Fruit fly (Drosophila melanogaster) whole organism, embryonic: ENCODE data around the gene NdufA3.

Experiments
- BtbVII ChIP-seq: fragments of 200-800 bp; sonication (Bioruptor generic); optimal IDR thresholded peaks from 3 replicates; lab custom pipeline; 2017; ENCODE audit warnings: missing biosample characterization, mild to moderate bottlenecking, missing genetic modification characterization
- CG11456 ChIP-seq: fragments of 200-800 bp; sonication (Bioruptor generic); IDR thresholded peaks from 3 replicates; pipeline ENCODE4 v1.3.6; 2022; ENCODE audit warnings: missing biosample characterization, missing genetic modification characterization
- CG11504 ChIP-seq: fragments of 200-800 bp; sonication (Bioruptor generic); optimal IDR thresholded peaks from 3 replicates; lab custom pipeline; 2019; ENCODE audit warnings: missing biosample characterization, mild to moderate bottlenecking, missing genetic modification characterization, moderate library complexity
- CG11696 ChIP-seq: fragments of 200-800 bp; sonication (Bioruptor generic); IDR thresholded peaks from 2 replicates; pipeline ENCODE4 v1.3.6; 2022; ENCODE audit warnings: missing biosample characterization, missing genetic modification characterization
- CG12104 ChIP-seq: fragments of 200-800 bp; sonication (Bioruptor generic); optimal IDR thresholded peaks from 3 replicates; lab custom pipeline; 2016; ENCODE audit warnings: missing biosample characterization, missing genetic modification characterization
- CG1233 ChIP-seq: fragments of 200-800 bp; sonication (Bioruptor generic); optimal IDR thresholded peaks from 4 replicates; lab custom pipeline; 2018; ENCODE audit warnings: missing biosample characterization, mild to moderate bottlenecking, missing genetic modification characterization
- CG13123 ChIP-seq: fragments of 200-800 bp; sonication (Bioruptor generic); optimal IDR thresholded peaks from 2 replicates; lab custom pipeline; 2016; ENCODE audit warnings: missing biosample characterization, missing genetic modification characterization
- CG13296 ChIP-seq: fragments of 200-800 bp; sonication (Bioruptor generic); optimal IDR thresholded peaks from 3 replicates; lab custom pipeline; 2018; ENCODE audit warnings: missing biosample characterization, mild to moderate bottlenecking, missing genetic modification characterization
- CG13894 ChIP-seq: fragments of 200-800 bp; sonication (Bioruptor generic); optimal IDR thresholded peaks from 3 replicates; lab custom pipeline; 2018; ENCODE audit warnings: missing biosample characterization, mild to moderate bottlenecking, missing genetic modification characterization, moderate library complexity
- CG14667 ChIP-seq: fragments of 200-800 bp; sonication (Bioruptor generic); IDR thresholded peaks from 2 replicates; pipeline ENCODE4 v1.3.6; 2022; ENCODE audit warnings: missing biosample characterization, missing genetic modification characterization
- CG14710 ChIP-seq: fragments of 200-800 bp; sonication (Bioruptor generic); optimal IDR thresholded peaks from 3 replicates; lab custom pipeline; 2019; ENCODE audit warnings: missing biosample characterization, mild to moderate bottlenecking, missing genetic modification characterization, moderate library complexity
- CG14860 ChIP-seq: fragments of 200-800 bp; sonication (Bioruptor generic); IDR thresholded peaks from 3 replicates; pipeline ENCODE4 v1.3.6; 2022; ENCODE audit warnings: missing biosample characterization, missing genetic modification characterization; ENCODE audit not compliant: partially characterized antibody
- CG17802 ChIP-seq: fragments of 200-800 bp; sonication (Bioruptor generic); optimal IDR thresholded peaks from 2 replicates; lab custom pipeline; 2018; ENCODE audit warnings: missing biosample characterization, mild to moderate bottlenecking, missing genetic modification characterization, moderate library complexity
- CG18011 ChIP-seq: fragments of 200-800 bp; sonication (Bioruptor generic); optimal IDR thresholded peaks from 2 replicates; lab custom pipeline; 2017; ENCODE audit warnings: missing biosample characterization, missing genetic modification characterization, mild to moderate bottlenecking, moderate library complexity, missing genotype
- CG33557 ChIP-seq: fragments of 200-800 bp; sonication (Bioruptor generic); optimal IDR thresholded peaks from 2 replicates; lab custom pipeline; 2019; ENCODE audit warnings: missing biosample characterization, mild to moderate bottlenecking, missing genetic modification characterization, moderate library complexity
- CG4730 ChIP-seq: fragments of 200-800 bp; sonication (Bioruptor generic); IDR thresholded peaks from 2 replicates; pipeline ENCODE4 v1.3.6; 2022; ENCODE audit warnings: missing biosample characterization, missing genetic modification characterization
- CG5180 ChIP-seq: fragments of 200-800 bp; sonication (Bioruptor generic); optimal IDR thresholded peaks from 3 replicates; lab custom pipeline; 2017; ENCODE audit warnings: missing biosample characterization, missing genetic modification characterization, mild to moderate bottlenecking, moderate library complexity, missing genetic modification reagents
- CG6254 ChIP-seq: fragments of 200-800 bp; sonication (Bioruptor generic); optimal IDR thresholded peaks from 3 replicates; lab custom pipeline; 2017; ENCODE audit warnings: mild to moderate bottlenecking, missing biosample characterization, missing genetic modification reagents, missing genetic modification characterization
- CG6272 ChIP-seq: fragments of 200-800 bp; sonication (Bioruptor generic); IDR thresholded peaks from 2 replicates; pipeline ENCODE4 v1.3.6; 2022; ENCODE audit warnings: missing biosample characterization, missing genetic modification characterization
- CG6689 ChIP-seq: fragments of 200-800 bp; sonication (Bioruptor generic); IDR thresholded peaks from 2 replicates; pipeline ENCODE4 v1.3.6; 2022; ENCODE audit warnings: missing biosample characterization, missing genetic modification characterization
- CG7556 ChIP-seq: fragments of 200-800 bp; sonication (Bioruptor generic); optimal IDR thresholded peaks from 2 replicates; lab custom pipeline; 2017; ENCODE audit warnings: missing biosample characterization, mild to moderate bottlenecking, missing genetic modification characterization
- CG8290 ChIP-seq, 3 experiments: fragments of 200-800 bp; sonication (Bioruptor generic); optimal IDR thresholded peaks; 2 replicates each; lab custom pipeline; 2016 to 2019; ENCODE audit warnings: missing biosample characterization in 3 of 3, missing genetic modification characterization in 3 of 3, mild to moderate bottlenecking in 2 of 3, moderate library complexity in 1 of 3
- CG8359 ChIP-seq: fragments of 200-800 bp; sonication (Bioruptor generic); optimal IDR thresholded peaks from 2 replicates; lab custom pipeline; 2017; ENCODE audit warnings: missing biosample characterization, mild to moderate bottlenecking, missing genetic modification characterization, borderline replicate concordance
- CTCF ChIP-seq: fragments of 200-800 bp; sonication (Bioruptor generic); optimal IDR thresholded peaks from 2 replicates; lab custom pipeline; 2017; ENCODE audit warnings: missing biosample characterization, mild to moderate bottlenecking, missing genetic modification characterization, moderate library complexity
- CkIIα-i1 ChIP-seq: fragments of 200-800 bp; sonication (Bioruptor generic); IDR thresholded peaks from 2 replicates; pipeline ENCODE4 v1.3.6; 2022; ENCODE audit warnings: missing biosample characterization, missing genetic modification characterization
- Dip2 ChIP-seq: fragments of 200-800 bp; sonication (Bioruptor generic); IDR thresholded peaks from 2 replicates; pipeline ENCODE4 v1.3.6; 2022; ENCODE audit warnings: missing biosample characterization, missing genetic modification characterization
- Gsc ChIP-seq: fragments of 200-800 bp; sonication (Bioruptor generic); IDR thresholded peaks from 2 replicates; pipeline ENCODE4 v1.3.6; 2022; ENCODE audit warnings: missing biosample characterization, missing genetic modification characterization
- HLH4C ChIP-seq: fragments of 200-800 bp; sonication (Bioruptor generic); IDR thresholded peaks from 3 replicates; pipeline ENCODE4 v1.3.6; 2022; ENCODE audit warnings: missing biosample characterization, missing genetic modification characterization; ENCODE audit not compliant: partially characterized antibody
- Lhr ChIP-seq: fragments of 200-800 bp; sonication (Bioruptor generic); optimal IDR thresholded peaks from 3 replicates; lab custom pipeline; 2017; ENCODE audit warnings: mild to moderate bottlenecking, missing biosample characterization, missing genetic modification reagents, missing genetic modification characterization
- Six4 ChIP-seq: fragments of 200-800 bp; sonication (Bioruptor generic); optimal IDR thresholded peaks from 2 replicates; lab custom pipeline; 2016; ENCODE audit warnings: missing biosample characterization, missing genetic modification characterization
- Sry-β ChIP-seq: fragments of 200-800 bp; sonication (Bioruptor generic); optimal IDR thresholded peaks from 2 replicates; lab custom pipeline; 2018; ENCODE audit warnings: missing biosample characterization, mild to moderate bottlenecking, missing genetic modification characterization, moderate library complexity
- ac ChIP-seq: fragments of 200-800 bp; sonication (Bioruptor generic); optimal IDR thresholded peaks from 3 replicates; lab custom pipeline; 2017; ENCODE audit warnings: missing biosample characterization, mild to moderate bottlenecking, missing genetic modification characterization
- caup ChIP-seq: fragments of 200-800 bp; sonication (Bioruptor generic); optimal IDR thresholded peaks from 3 replicates; lab custom pipeline; 2017; ENCODE audit warnings: missing biosample characterization, mild to moderate bottlenecking, missing genetic modification characterization, moderate library complexity; ENCODE audit not compliant: severe bottlenecking
- croc ChIP-seq: fragments of 200-800 bp; sonication (Bioruptor generic); conservative IDR thresholded peaks from 3 replicates; pipeline ENCODE4 v1.3.6; 2022; ENCODE audit warnings: missing biosample characterization, missing genetic modification characterization
- da ChIP-seq: fragments of 200-800 bp; sonication (Bioruptor generic); optimal IDR thresholded peaks from 2 replicates; lab custom pipeline; 2016; ENCODE audit warnings: missing biosample characterization, missing genetic modification characterization
- ewg ChIP-seq: fragments of 200-800 bp; sonication (Bioruptor generic); optimal IDR thresholded peaks from 3 replicates; lab custom pipeline; 2017; ENCODE audit warnings: mild to moderate bottlenecking, missing biosample characterization, missing genetic modification reagents, missing genetic modification characterization
- gce ChIP-seq: fragments of 200-800 bp; sonication (Bioruptor generic); IDR thresholded peaks from 3 replicates; pipeline ENCODE4 v1.3.6; 2022; ENCODE audit warnings: missing biosample characterization, missing genetic modification characterization
- gcm2 ChIP-seq: fragments of 200-800 bp; sonication (Bioruptor generic); optimal IDR thresholded peaks from 2 replicates; lab custom pipeline; 2016; ENCODE audit warnings: missing biosample characterization, missing genetic modification characterization
- hbn ChIP-seq: fragments of 200-800 bp; sonication (Bioruptor generic); IDR thresholded peaks from 2 replicates; pipeline ENCODE4 v1.3.6; 2022; ENCODE audit warnings: missing biosample characterization, missing genetic modification characterization; ENCODE audit not compliant: partially characterized antibody
- jumu ChIP-seq: fragments of 200-800 bp; sonication (Bioruptor generic); optimal IDR thresholded peaks from 3 replicates; lab custom pipeline; 2016; ENCODE audit warnings: missing biosample characterization, missing genetic modification characterization
- klu ChIP-seq: fragments of 200-800 bp; sonication (Bioruptor generic); IDR thresholded peaks from 2 replicates; pipeline ENCODE4 v1.3.6; 2022; ENCODE audit warnings: missing biosample characterization, missing genetic modification characterization
- lola ChIP-seq, 3 experiments: fragments of >200 bp in 2 of 3; fragments of 200-800 bp in 1 of 3; sonication (Bioruptor generic) in 1 of 3; optimal IDR thresholded peaks; 2 replicates each; lab custom pipeline; 2017 to 2019; ENCODE audit warnings: missing biosample characterization in 3 of 3, missing genetic modification characterization in 3 of 3, mild to moderate bottlenecking in 1 of 3, moderate library complexity in 1 of 3
- maf-S ChIP-seq: fragments of 200-800 bp; sonication (Bioruptor generic); optimal IDR thresholded peaks from 2 replicates; lab custom pipeline; 2016; ENCODE audit warnings: missing biosample characterization, missing genetic modification characterization
- pum ChIP-seq: fragments of 200-800 bp; sonication (Bioruptor generic); optimal IDR thresholded peaks from 2 replicates; lab custom pipeline; 2016; ENCODE audit warnings: missing biosample characterization, missing genetic modification characterization
- sqz ChIP-seq: fragments of 200-800 bp; sonication (Bioruptor generic); optimal IDR thresholded peaks from 3 replicates; lab custom pipeline; 2018; ENCODE audit warnings: missing biosample characterization, mild to moderate bottlenecking, missing genetic modification characterization
- tin ChIP-seq: fragments of 200-800 bp; sonication (Bioruptor generic); optimal IDR thresholded peaks from 3 replicates; lab custom pipeline; 2016; ENCODE audit warnings: missing biosample characterization, missing genetic modification characterization
- tup ChIP-seq: fragments of 200-800 bp; sonication (Bioruptor generic); optimal IDR thresholded peaks from 2 replicates; lab custom pipeline; 2016; ENCODE audit warnings: missing biosample characterization, mild to moderate bottlenecking, missing genetic modification characterization, moderate library complexity
- unpg ChIP-seq: fragments of 200-800 bp; sonication (Bioruptor generic); optimal IDR thresholded peaks from 3 replicates; lab custom pipeline; 2018; ENCODE audit warnings: missing biosample characterization, mild to moderate bottlenecking, missing genetic modification characterization, moderate library complexity
- vfl ChIP-seq: fragments of 200-800 bp; sonication (Bioruptor generic); optimal IDR thresholded peaks from 2 replicates; lab custom pipeline; 2016; ENCODE audit warnings: missing biosample characterization, missing genetic modification characterization
- vnd ChIP-seq: fragments of 200-800 bp; sonication (Bioruptor generic); IDR thresholded peaks from 3 replicates; pipeline ENCODE4 v1.3.6; 2022; ENCODE audit warnings: missing biosample characterization, missing genetic modification characterization; ENCODE audit not compliant: partially characterized antibody

The NdufA3 gene

dm6 chrX:9155134-9155533 is 4.7 kb downstream of the NdufA3 start (continued):
- TF ChIP-seq CG13894 (tag; lab: Kevin White, UChicago) (no peak), Gsc (GFP tag; lab: Robert Waterston, UW) (no peak), Sry-β (GFP tag; lab: Kevin White, UChicago) (no peak), CG7556 (peak; percentile 61), ac (no peak), CG18011 (no peak), CG14710 (tag; lab: Kevin White, UChicago) (peak; percentile 73), maf-S (GFP tag; lab: Kevin White, UChicago) (no peak), da (GFP tag; lab: Kevin White, UChicago) (no peak), Dip2 (GFP tag; lab: Robert Waterston, UW) (no peak), CG14860 (GFP tag; lab: Robert Waterston, UW) (no peak), CG12104 (GFP tag; lab: Kevin White, UChicago) (peak; percentile 59), CG11504 (tag; lab: Kevin White, UChicago) (peak; percentile 72), Six4 (GFP tag; lab: Kevin White, UChicago) (peak; percentile 38), CG11456 (GFP tag; lab: Robert Waterston, UW) (no peak), lola (GFP tag; optimal IDR thresholded peaks at IDR 0.05; lab: Kevin White, UChicago) (peak in 1 of 3 experiments; percentile 62), CG33557 (GFP tag; lab: Kevin White, UChicago) (peak; percentile 54), CG6254 (GFP tag; lab: Kevin White, UChicago) (peak; percentile 55), hbn (GFP tag; lab: Robert Waterston, UW) (no peak), CG13123 (no peak), caup (GFP tag; lab: Kevin White, UChicago) (peak; percentile 44), BtbVII (GFP tag; lab: Kevin White, UChicago) (peak; percentile 31), CG11696 (GFP tag; lab: Robert Waterston, UW) (no peak), tup (GFP tag; lab: Kevin White, UChicago) (no peak), tin (peak; percentile 69), sqz (GFP tag; lab: Kevin White, UChicago) (no peak), CG4730 (GFP tag; lab: Robert Waterston, UW) (no peak), Lhr (GFP tag; lab: Kevin White, UChicago) (no peak), klu (GFP tag; lab: Robert Waterston, UW) (no peak), HLH4C (GFP tag; lab: Robert Waterston, UW) (no peak), gcm2 (GFP tag; lab: Kevin White, UChicago) (no peak), vfl (GFP tag; lab: Kevin White, UChicago) (no peak), CG17802 (tag; lab: Kevin White, UChicago) (no peak), CG6689 (GFP tag; lab: Robert Waterston, UW) (no peak; the same call in none of the 2 replicates), ewg (no peak), gce (GFP tag; lab: Robert Waterston, UW) (no peak), pum (no peak), CkIIα-i1 (GFP tag; lab: Robert Waterston, UW) (no peak), unpg (GFP tag; lab: Kevin White, UChicago) (peak; percentile 55), CG8359 (GFP tag; lab: Kevin White, UChicago) (peak; percentile 25), jumu (GFP tag; lab: Kevin White, UChicago) (peak; percentile 3), CG1233 (GFP tag; lab: Kevin White, UChicago) (peak; percentile 40), CG8290 (GFP tag; optimal IDR thresholded peaks at IDR 0.05; lab: Kevin White, UChicago) (no peak), CG8290 (tag; optimal IDR thresholded peaks at IDR 0.05; lab: Kevin White, UChicago) (no peak), vnd (GFP tag; lab: Robert Waterston, UW) (no peak), CG6272 (GFP tag; lab: Robert Waterston, UW) (no peak), CG13296 (peak; percentile 62), croc (no peak), CTCF (GFP tag; lab: Kevin White, UChicago) (no peak), CG5180 (no peak), CG14667 (GFP tag; lab: Robert Waterston, UW) (no peak)
